Fruit fly (Drosophila melanogaster) whole organism, embryonic: ENCODE data around the gene CG14721.

Experiments
- Aef1 ChIP-seq: fragments of 200-800 bp; sonication (Bioruptor generic); IDR thresholded peaks from 3 replicates; pipeline ENCODE4 v1.3.6; 2022; ENCODE audit warnings: missing biosample characterization, missing genetic modification characterization
- Atf6 ChIP-seq: fragments of 200-800 bp; sonication (Bioruptor generic); IDR thresholded peaks from 2 replicates; pipeline ENCODE4 v1.3.6; 2022; ENCODE audit warnings: missing biosample characterization, missing genetic modification characterization
- Bteb2 ChIP-seq: fragments of 200-800 bp; sonication (Bioruptor generic); optimal IDR thresholded peaks from 2 replicates; lab custom pipeline; 2016; ENCODE audit warnings: missing biosample characterization, missing genetic modification characterization
- CG1024 ChIP-seq: fragments of 200-800 bp; sonication (Bioruptor generic); IDR thresholded peaks from 2 replicates; pipeline ENCODE4 v1.3.6; 2022; ENCODE audit warnings: missing biosample characterization, missing genetic modification characterization
- CG12071 ChIP-seq: fragments of 200-800 bp; sonication (Bioruptor generic); optimal IDR thresholded peaks from 3 replicates; lab custom pipeline; 2018; ENCODE audit warnings: missing biosample characterization, mild to moderate bottlenecking, missing genetic modification characterization
- CG12744 ChIP-seq: fragments of 200-800 bp; sonication (Bioruptor generic); optimal IDR thresholded peaks from 2 replicates; lab custom pipeline; 2016; ENCODE audit warnings: missing biosample characterization, missing genetic modification characterization
- CG14441 ChIP-seq: fragments of 200-800 bp; sonication (Bioruptor generic); IDR thresholded peaks from 2 replicates; pipeline ENCODE4 v1.3.6; 2022; ENCODE audit warnings: missing biosample characterization, missing genetic modification characterization
- CG14860 ChIP-seq: fragments of 200-800 bp; sonication (Bioruptor generic); IDR thresholded peaks from 3 replicates; pipeline ENCODE4 v1.3.6; 2022; ENCODE audit warnings: missing biosample characterization, missing genetic modification characterization; ENCODE audit not compliant: partially characterized antibody
- CG15696 ChIP-seq: fragments of 200-800 bp; sonication (Bioruptor generic); optimal IDR thresholded peaks from 2 replicates; lab custom pipeline; 2019; ENCODE audit warnings: missing biosample characterization, mild to moderate bottlenecking, missing genetic modification characterization, moderate library complexity
- CG16863 ChIP-seq: fragments of 200-800 bp; sonication (Bioruptor generic); optimal IDR thresholded peaks from 3 replicates; lab custom pipeline; 2016; ENCODE audit warnings: missing biosample characterization, missing genetic modification characterization
- CG18262 ChIP-seq: fragments of 200-800 bp; optimal IDR thresholded peaks from 3 replicates; lab custom pipeline; 2019; ENCODE audit warnings: missing biosample characterization, mild to moderate bottlenecking, missing genetic modification characterization, moderate library complexity
- CG18476 ChIP-seq: fragments of 200-800 bp; sonication (Bioruptor generic); optimal IDR thresholded peaks from 2 replicates; lab custom pipeline; 2016; ENCODE audit warnings: missing biosample characterization, mild to moderate bottlenecking, missing genetic modification characterization
- CG18619 ChIP-seq: fragments of 200-800 bp; sonication (Bioruptor generic); optimal IDR thresholded peaks from 3 replicates; lab custom pipeline; 2017; ENCODE audit warnings: missing biosample characterization, mild to moderate bottlenecking, missing genetic modification characterization
- CG2875 ChIP-seq: fragments of 200-800 bp; sonication (Bioruptor generic); optimal IDR thresholded peaks from 2 replicates; lab custom pipeline; 2017; ENCODE audit warnings: missing biosample characterization, mild to moderate bottlenecking, missing genetic modification characterization, missing genetic modification reagents
- CG30020 ChIP-seq: fragments of 200-800 bp; optimal IDR thresholded peaks from 2 replicates; lab custom pipeline; 2019; ENCODE audit warnings: missing biosample characterization, mild to moderate bottlenecking, missing genetic modification characterization, moderate library complexity
- CG3281 ChIP-seq: fragments of 200-800 bp; sonication (Bioruptor generic); optimal IDR thresholded peaks from 3 replicates; lab custom pipeline; 2017; ENCODE audit warnings: missing biosample characterization, mild to moderate bottlenecking, missing genetic modification characterization
- CG5180 ChIP-seq: fragments of 200-800 bp; sonication (Bioruptor generic); optimal IDR thresholded peaks from 3 replicates; lab custom pipeline; 2017; ENCODE audit warnings: missing biosample characterization, missing genetic modification characterization, mild to moderate bottlenecking, moderate library complexity, missing genetic modification reagents
- CG6683 ChIP-seq: fragments of 200-800 bp; sonication (Bioruptor generic); optimal IDR thresholded peaks from 2 replicates; lab custom pipeline; 2017; ENCODE audit warnings: missing biosample characterization, mild to moderate bottlenecking, missing genetic modification characterization, missing genetic modification reagents
- CG6765 ChIP-seq: fragments of 200-800 bp; sonication (Bioruptor generic); optimal IDR thresholded peaks from 3 replicates; lab custom pipeline; 2017; ENCODE audit warnings: missing biosample characterization, mild to moderate bottlenecking, missing genetic modification characterization
- CG6854 ChIP-seq: fragments of 200-800 bp; sonication (Bioruptor generic); optimal IDR thresholded peaks from 3 replicates; lab custom pipeline; 2017; ENCODE audit warnings: missing biosample characterization, mild to moderate bottlenecking, missing genetic modification characterization
- CG7271 ChIP-seq: fragments of 200-800 bp; sonication (Bioruptor generic); optimal IDR thresholded peaks from 2 replicates; lab custom pipeline; 2018; ENCODE audit warnings: missing biosample characterization, mild to moderate bottlenecking, missing genetic modification characterization, moderate library complexity
- CG9609 ChIP-seq: fragments of 200-800 bp; sonication (Bioruptor generic); optimal IDR thresholded peaks from 3 replicates; lab custom pipeline; 2016; ENCODE audit warnings: missing biosample characterization, missing genetic modification characterization
- Hr3 ChIP-seq: fragments of 200-800 bp; sonication (Bioruptor generic); optimal IDR thresholded peaks from 3 replicates; lab custom pipeline; 2016; ENCODE audit warnings: missing biosample characterization, missing genetic modification characterization
- Jarid2 ChIP-seq: fragments of 200-800 bp; sonication (Bioruptor generic); optimal IDR thresholded peaks from 3 replicates; lab custom pipeline; 2017; ENCODE audit warnings: mild to moderate bottlenecking, missing biosample characterization, missing genetic modification reagents, missing genetic modification characterization
- Kr ChIP-seq: fragments of 200-800 bp; sonication (Bioruptor generic); optimal IDR thresholded peaks from 2 replicates; lab custom pipeline; 2017; ENCODE audit warnings: missing biosample characterization, mild to moderate bottlenecking, missing genetic modification characterization
- MESR4 ChIP-seq: fragments of 200-800 bp; sonication (Bioruptor generic); optimal IDR thresholded peaks from 2 replicates; lab custom pipeline; 2018; ENCODE audit warnings: missing biosample characterization, mild to moderate bottlenecking, missing genetic modification characterization, moderate library complexity
- Mad ChIP-seq: fragments of 200-800 bp; sonication (Bioruptor generic); optimal IDR thresholded peaks from 2 replicates; lab custom pipeline; 2016; ENCODE audit warnings: missing biosample characterization, missing genetic modification characterization
- Max ChIP-seq: fragments of 200-800 bp; sonication (Bioruptor generic); optimal IDR thresholded peaks from 2 replicates; lab custom pipeline; 2016; ENCODE audit warnings: missing biosample characterization, mild to moderate bottlenecking, missing genetic modification characterization
- Myb ChIP-seq: fragments of 200-800 bp; sonication (Bioruptor generic); optimal IDR thresholded peaks from 2 replicates; lab custom pipeline; 2016; ENCODE audit warnings: missing biosample characterization, missing genetic modification characterization
- Neu2 ChIP-seq: fragments of 200-800 bp; sonication (Bioruptor generic); optimal IDR thresholded peaks from 3 replicates; lab custom pipeline; 2016; ENCODE audit warnings: missing biosample characterization, missing genetic modification characterization, borderline replicate concordance
- NfI ChIP-seq: fragments of 200-800 bp; sonication (Bioruptor generic); optimal IDR thresholded peaks from 3 replicates; lab custom pipeline; 2018; ENCODE audit warnings: missing biosample characterization, mild to moderate bottlenecking, missing genetic modification characterization, moderate library complexity
- TFAM ChIP-seq: fragments of 200-800 bp; sonication (Bioruptor generic); optimal IDR thresholded peaks from 2 replicates; lab custom pipeline; 2017; ENCODE audit warnings: missing biosample characterization, missing genetic modification characterization, inconsistent platforms
- bcd ChIP-seq: fragments of 200-800 bp; sonication (Bioruptor generic); optimal IDR thresholded peaks from 2 replicates; lab custom pipeline; 2017; ENCODE audit warnings: missing biosample characterization, mild to moderate bottlenecking, missing genetic modification characterization
- dmrt99B ChIP-seq: fragments of 200-800 bp; sonication (Bioruptor generic); optimal IDR thresholded peaks from 2 replicates; lab custom pipeline; 2018; ENCODE audit warnings: missing biosample characterization, mild to moderate bottlenecking, missing genetic modification characterization, moderate library complexity
- eyg ChIP-seq: fragments of 200-800 bp; sonication (Bioruptor generic); optimal IDR thresholded peaks from 3 replicates; lab custom pipeline; 2016; ENCODE audit warnings: missing biosample characterization, missing genetic modification characterization
- grn ChIP-seq: fragments of 200-800 bp; sonication (Bioruptor generic); optimal IDR thresholded peaks from 3 replicates; lab custom pipeline; 2017; ENCODE audit warnings: missing biosample characterization, missing genetic modification characterization
- gsb-n ChIP-seq: fragments of 200-800 bp; sonication (Bioruptor generic); optimal IDR thresholded peaks from 3 replicates; lab custom pipeline; 2018; ENCODE audit warnings: missing biosample characterization, mild to moderate bottlenecking, missing genetic modification characterization
- gt ChIP-seq: fragments of 200-800 bp; sonication (Bioruptor generic); IDR thresholded peaks from 2 replicates; pipeline ENCODE4 v1.3.6; 2022; ENCODE audit warnings: missing biosample characterization, missing genetic modification characterization
- kni ChIP-seq: fragments of 200-800 bp; sonication (Bioruptor generic); optimal IDR thresholded peaks from 3 replicates; lab custom pipeline; 2017; ENCODE audit warnings: mild to moderate bottlenecking, missing biosample characterization, missing genetic modification reagents, missing genetic modification characterization
- nom ChIP-seq: fragments of 200-800 bp; sonication (Bioruptor generic); optimal IDR thresholded peaks from 2 replicates; lab custom pipeline; 2017; ENCODE audit warnings: missing biosample characterization, missing genetic modification characterization, mild to moderate bottlenecking, moderate library complexity, missing genetic modification reagents
- pita ChIP-seq: fragments of 200-800 bp; sonication (Bioruptor generic); optimal IDR thresholded peaks from 2 replicates; lab custom pipeline; 2017; ENCODE audit warnings: missing biosample characterization, mild to moderate bottlenecking, missing genetic modification characterization
- run ChIP-seq: fragments of 200-800 bp; sonication (Bioruptor generic); optimal IDR thresholded peaks from 3 replicates; lab custom pipeline; 2018; ENCODE audit warnings: missing biosample characterization, mild to moderate bottlenecking, missing genetic modification characterization
- salm ChIP-seq: fragments of 200-800 bp; sonication (Bioruptor generic); optimal IDR thresholded peaks from 2 replicates; lab custom pipeline; 2018; ENCODE audit warnings: missing biosample characterization, mild to moderate bottlenecking, missing genetic modification characterization
- sc ChIP-seq, 3 experiments: fragments of >200 bp in 2 of 3; fragments of 200-800 bp in 1 of 3; sonication (Bioruptor generic) in 1 of 3; optimal IDR thresholded peaks; 2 replicates in 2 of 3; 3 replicates in 1 of 3; lab custom pipeline; 2017; ENCODE audit warnings: mild to moderate bottlenecking in 1 of 3, missing biosample characterization in 1 of 3, missing genetic modification characterization in 1 of 3, missing genetic modification reagents in 1 of 3
- stc ChIP-seq: fragments of 200-800 bp; sonication (Bioruptor generic); IDR thresholded peaks from 2 replicates; pipeline ENCODE4 v1.3.6; 2022; ENCODE audit warnings: missing biosample characterization, missing genetic modification characterization
- vfl ChIP-seq: fragments of 200-800 bp; sonication (Bioruptor generic); optimal IDR thresholded peaks from 2 replicates; lab custom pipeline; 2016; ENCODE audit warnings: missing biosample characterization, missing genetic modification characterization
- zf30C ChIP-seq: fragments of 200-800 bp; sonication (Bioruptor generic); optimal IDR thresholded peaks from 3 replicates; lab custom pipeline; 2018; ENCODE audit warnings: missing biosample characterization, mild to moderate bottlenecking, missing genetic modification characterization

Gene CG14721

dm6 chr3R:11778012-11778865, 43.0 kb downstream of the CG14721 start (continued):
- TF ChIP-seq sc (optimal IDR thresholded peaks at IDR 0.05; lab: Kevin White, UChicago) (no peak), sc (GFP tag; optimal IDR thresholded peaks at IDR 0.05; lab: Kevin White, UChicago) (peak; percentile 87), run (tag; lab: Kevin White, UChicago) (no peak), TFAM (GFP tag; lab: Kevin White, UChicago) (no peak), pita (GFP tag; lab: Kevin White, UChicago) (no peak), Myb (GFP tag; lab: Kevin White, UChicago) (no peak), CG18476 (GFP tag; lab: Kevin White, UChicago) (peak; percentile 29), eyg (GFP tag; lab: Kevin White, UChicago) (peak; percentile 6), CG7271 (tag; lab: Kevin White, UChicago) (no peak), Hr3 (GFP tag; lab: Kevin White, UChicago) (peak; percentile 78), CG12071 (GFP tag; lab: Kevin White, UChicago) (peak; percentile 8), NfI (GFP tag; lab: Kevin White, UChicago) (peak; percentile 48), Mad (peak; percentile 6), zf30C (peak; percentile 52), CG14441 (GFP tag; lab: Robert Waterston, UW) (no peak; the same call in 1 of the 2 replicates), MESR4 (GFP tag; lab: Kevin White, UChicago) (peak; percentile 14), Aef1 (GFP tag; lab: Robert Waterston, UW) (no peak), CG30020 (tag; lab: Kevin White, UChicago) (peak; percentile 49), CG12744 (peak; percentile 37), salm (tag; lab: Kevin White, UChicago) (no peak), gt (GFP tag; lab: Robert Waterston, UW) (no peak), kni (GFP tag; lab: Kevin White, UChicago) (peak; percentile 97), Neu2 (GFP tag; lab: Kevin White, UChicago) (no peak), grn (no peak), Kr (GFP tag; lab: Kevin White, UChicago) (peak; percentile 99), bcd (peak; percentile 73), CG6765 (GFP tag; lab: Kevin White, UChicago) (no peak), CG6854 (GFP tag; lab: Kevin White, UChicago) (peak; percentile 45), CG1024 (GFP tag; lab: Robert Waterston, UW) (no peak; the same call in 1 of the 2 replicates), CG3281 (GFP tag; lab: Kevin White, UChicago) (peak; percentile 65), CG2875 (GFP tag; lab: Kevin White, UChicago) (peak; percentile 23), CG9609 (GFP tag; lab: Kevin White, UChicago) (peak; percentile 24), dmrt99B (tag; lab: Kevin White, UChicago) (peak; percentile 65), gsb-n (tag; lab: Kevin White, UChicago) (peak; percentile 36), Jarid2 (GFP tag; lab: Kevin White, UChicago) (peak; percentile 95), CG14860 (0 out of 3 replicates have a peak, but pooled peaks have one; percentile 11), CG18262 (tag; lab: Kevin White, UChicago) (peak; percentile 87), CG15696 (peak; percentile 71), CG18619 (peak; percentile 78), Bteb2 (GFP tag; lab: Kevin White, UChicago) (peak; percentile 23), Max (GFP tag; lab: Kevin White, UChicago) (peak; percentile 15), nom (GFP tag; lab: Kevin White, UChicago) (peak; percentile 10), CG6683 (GFP tag; lab: Kevin White, UChicago) (peak; percentile 23), Atf6 (no peak; the same call in 1 of the 2 replicates), CG16863 (GFP tag; lab: Kevin White, UChicago) (no peak), CG5180 (GFP tag; lab: Kevin White, UChicago) (peak; percentile 95), stc (no peak; the same call in 1 of the 2 replicates), vfl (GFP tag; lab: Kevin White, UChicago) (peak; percentile 16)
